Fruit fly (Drosophila melanogaster) whole organism, adult: Measurements from ENCODE around the gene CG42586.

Source experiments
- CG11617 ChIP-seq: fragments of 200-800 bp; sonication (Bioruptor generic); optimal IDR thresholded peaks from 2 replicates; lab custom pipeline; 2017; ENCODE audit warnings: mild to moderate bottlenecking, missing biosample characterization, missing genetic modification reagents, missing genetic modification characterization
- CG12768 ChIP-seq: fragments of 200-800 bp; sonication (Bioruptor generic); optimal IDR thresholded peaks from 2 replicates; lab custom pipeline; 2017; ENCODE audit warnings: missing biosample characterization, missing genetic modification characterization, mild to moderate bottlenecking, moderate library complexity, missing genetic modification reagents
- CG14711 ChIP-seq: fragments of 200-800 bp; sonication (Bioruptor generic); optimal IDR thresholded peaks from 2 replicates; lab custom pipeline; 2018; ENCODE audit warnings: missing biosample characterization, mild to moderate bottlenecking, missing genetic modification characterization, moderate library complexity
- CG1620 ChIP-seq: fragments of 200-800 bp; sonication (Bioruptor generic); optimal IDR thresholded peaks from 2 replicates; lab custom pipeline; 2016; ENCODE audit warnings: missing biosample characterization, missing genetic modification characterization
- CG33017 ChIP-seq: fragments of 200-800 bp; sonication (Bioruptor generic); optimal IDR thresholded peaks from 2 replicates; lab custom pipeline; 2018; ENCODE audit warnings: missing biosample characterization, mild to moderate bottlenecking, missing genetic modification characterization, moderate library complexity
- CG5204 ChIP-seq: fragments of 200-800 bp; sonication (Bioruptor generic); optimal IDR thresholded peaks from 2 replicates; lab custom pipeline; 2016; ENCODE audit warnings: missing biosample characterization, missing genetic modification characterization
- CG7045 ChIP-seq: fragments of 200-800 bp; sonication (Bioruptor generic); optimal IDR thresholded peaks from 2 replicates; lab custom pipeline; 2017; ENCODE audit warnings: missing biosample characterization, mild to moderate bottlenecking, missing genetic modification characterization
- CG7101 ChIP-seq: fragments of 200-800 bp; sonication (Bioruptor generic); optimal IDR thresholded peaks from 2 replicates; lab custom pipeline; 2018; ENCODE audit warnings: missing biosample characterization, mild to moderate bottlenecking, missing genetic modification characterization, moderate library complexity
- Clk ChIP-seq: fragments of 200-800 bp; sonication (Bioruptor generic); optimal IDR thresholded peaks from 2 replicates; lab custom pipeline; 2017; ENCODE audit warnings: missing biosample characterization, missing genetic modification characterization
- Crg-1 ChIP-seq: fragments of 200-800 bp; sonication (Bioruptor generic); optimal IDR thresholded peaks from 2 replicates; lab custom pipeline; 2016; ENCODE audit warnings: missing biosample characterization, missing genetic modification characterization
- Hr96 ChIP-seq: fragments of 200-800 bp; sonication (Bioruptor generic); optimal IDR thresholded peaks from 2 replicates; lab custom pipeline; 2016; ENCODE audit warnings: missing biosample characterization, missing genetic modification characterization
- Mnt ChIP-seq: fragments of 200-800 bp; sonication (Bioruptor generic); optimal IDR thresholded peaks from 2 replicates; lab custom pipeline; 2016; ENCODE audit warnings: missing biosample characterization, mild to moderate bottlenecking, missing genetic modification characterization
- bab1 ChIP-seq: fragments of 200-800 bp; sonication (Bioruptor generic); optimal IDR thresholded peaks from 3 replicates; lab custom pipeline; 2019; ENCODE audit warnings: missing biosample characterization, mild to moderate bottlenecking, missing genetic modification characterization, moderate library complexity
- cic ChIP-seq: fragments of 200-800 bp; sonication (Bioruptor generic); optimal IDR thresholded peaks from 2 replicates; lab custom pipeline; 2017; ENCODE audit warnings: missing biosample characterization, mild to moderate bottlenecking, missing genetic modification characterization, moderate library complexity
- cnc ChIP-seq, 2 experiments: fragments of >200 bp; optimal IDR thresholded peaks; 2 replicates each; lab custom pipeline; 2017
- kay ChIP-seq: fragments of 200-800 bp; sonication (Bioruptor generic); peaks from one replicate; lab custom pipeline; 2016; ENCODE audit warnings: missing biosample characterization, missing genetic modification characterization, borderline replicate concordance
- ovo ChIP-seq: fragments of 200-800 bp; sonication (Bioruptor generic); optimal IDR thresholded peaks from 2 replicates; lab custom pipeline; 2016; ENCODE audit warnings: missing biosample characterization, missing genetic modification characterization
- pad ChIP-seq: fragments of 200-800 bp; sonication (Bioruptor generic); optimal IDR thresholded peaks from 3 replicates; lab custom pipeline; 2017; ENCODE audit warnings: missing biosample characterization, missing genetic modification characterization, mild to moderate bottlenecking, moderate library complexity, missing genetic modification reagents
- tj ChIP-seq: fragments of 200-800 bp; sonication (Bioruptor generic); optimal IDR thresholded peaks from 3 replicates; lab custom pipeline; 2017; ENCODE audit warnings: missing biosample characterization, mild to moderate bottlenecking, missing genetic modification characterization, moderate library complexity
- toe ChIP-seq: fragments of 200-800 bp; sonication (Bioruptor generic); optimal IDR thresholded peaks from 2 replicates; lab custom pipeline; 2016; ENCODE audit warnings: missing biosample characterization, missing genetic modification characterization

The CG42586 gene

DNA sequence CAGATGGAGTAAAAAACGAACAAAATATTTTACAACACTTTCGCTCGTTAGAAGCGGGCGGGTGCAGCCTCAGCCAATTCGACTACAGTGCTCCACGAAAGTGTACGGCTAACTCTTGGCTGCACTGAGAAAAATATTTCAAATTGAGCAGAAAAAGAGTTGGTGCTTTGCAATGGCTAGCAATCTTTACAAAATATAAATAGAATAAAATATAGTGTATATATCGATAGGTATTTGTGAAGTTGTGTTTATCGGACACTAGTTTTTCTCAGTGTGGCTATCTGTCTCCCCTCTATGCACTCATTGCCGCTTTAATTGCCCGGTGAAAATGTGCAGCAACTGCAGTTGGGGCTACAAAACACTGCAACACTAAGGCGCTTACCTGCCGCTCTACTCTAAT, 40.1 kb downstream of the CG42586 start:
- TF ChIP-seq cnc (optimal IDR thresholded peaks at IDR 0.05; lab: Kevin White, UChicago) (no peak), ovo (GFP tag; lab: Kevin White, UChicago) (no peak), CG12768 (no peak), CG7045 (GFP tag; lab: Kevin White, UChicago) (no peak), CG1620 (GFP tag; lab: Kevin White, UChicago) (no peak), CG11617 (no peak), bab1 (GFP tag; lab: Kevin White, UChicago) (no peak), cic (GFP tag; lab: Kevin White, UChicago) (no peak), pad (no peak), CG33017 (tag; lab: Kevin White, UChicago) (no peak), Hr96 (GFP tag; lab: Kevin White, UChicago) (no peak), tj (GFP tag; lab: Kevin White, UChicago) (no peak), kay (no peak), CG14711 (tag; lab: Kevin White, UChicago) (no peak), Mnt (no peak)

DNA sequence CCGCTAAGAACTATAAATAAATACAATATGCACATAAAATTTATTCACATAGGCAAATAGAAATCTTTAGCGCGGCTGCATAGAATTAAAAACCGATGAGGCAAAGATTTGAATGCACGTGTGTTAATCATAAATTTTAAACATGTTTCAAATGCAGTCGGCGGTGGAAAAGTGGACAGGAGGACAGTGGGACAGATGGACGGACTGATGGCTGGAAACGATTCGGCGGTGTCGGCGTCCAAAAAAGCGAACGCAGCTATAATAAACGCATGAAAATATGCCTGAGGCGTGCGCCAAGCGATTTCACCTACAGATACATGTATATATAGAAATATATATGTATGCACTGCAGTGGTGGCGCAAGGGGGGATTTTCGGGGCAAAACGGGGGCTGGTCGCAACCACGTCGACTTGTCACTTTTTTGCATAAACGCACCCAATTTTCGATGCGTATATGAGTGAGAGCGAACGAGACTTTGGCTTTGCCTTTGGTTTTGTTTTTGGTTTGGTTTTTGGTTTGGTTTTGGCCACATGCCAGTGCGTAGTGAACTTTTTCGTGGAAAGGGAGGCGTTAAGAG, 42.1 kb downstream of the CG42586 start:
- TF ChIP-seq ovo (GFP tag; lab: Kevin White, UChicago) = no peak
- TF ChIP-seq CG33017 (tag; lab: Kevin White, UChicago) = no peak
- TF ChIP-seq Hr96 (GFP tag; lab: Kevin White, UChicago) = no peak
- TF ChIP-seq CG7101 (tag; lab: Kevin White, UChicago) = no peak
- TF ChIP-seq tj (GFP tag; lab: Kevin White, UChicago) = peak; percentile 9
- TF ChIP-seq CG1620 (GFP tag; lab: Kevin White, UChicago) = no peak

DNA sequence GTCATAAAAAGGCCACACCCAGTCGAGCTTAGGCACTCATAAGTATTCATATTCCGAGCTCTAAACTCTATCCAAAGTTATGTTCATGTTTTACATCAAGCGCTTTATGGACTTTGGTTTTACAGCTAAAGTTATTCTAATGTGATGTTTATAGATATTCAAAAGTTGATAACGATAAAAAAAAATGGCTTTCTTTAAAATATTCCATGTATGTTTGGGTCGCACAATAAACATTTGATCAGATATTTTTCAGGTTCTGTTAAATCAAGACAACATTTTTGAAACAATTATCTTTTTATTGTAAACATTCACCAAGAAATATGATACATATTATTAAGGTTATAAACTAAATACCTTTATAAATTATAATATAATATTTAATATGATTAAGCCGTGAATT, 42.7 kb downstream of the CG42586 start:
- no peak for TF ChIP-seq CG14711 (tag; lab: Kevin White, UChicago)
- no peak for TF ChIP-seq CG5204 (GFP tag; lab: Kevin White, UChicago)
- no peak for TF ChIP-seq CG11617
- no peak for TF ChIP-seq tj (GFP tag; lab: Kevin White, UChicago)
- no peak for TF ChIP-seq bab1 (GFP tag; lab: Kevin White, UChicago)
- no peak for TF ChIP-seq cnc (optimal IDR thresholded peaks at IDR 0.05; lab: Kevin White, UChicago)
- no peak for TF ChIP-seq Crg-1
- no peak for TF ChIP-seq cic (GFP tag; lab: Kevin White, UChicago)
- TF ChIP-seq Clk (GFP tag; lab: Kevin White, UChicago) = no peak
- TF ChIP-seq CG1620 (GFP tag; lab: Kevin White, UChicago) = no peak
- no peak for TF ChIP-seq CG7101 (tag; lab: Kevin White, UChicago)
- no peak for TF ChIP-seq toe (GFP tag; lab: Kevin White, UChicago)
- no peak for TF ChIP-seq Mnt
- TF ChIP-seq pad = no peak
- TF ChIP-seq CG33017 (tag; lab: Kevin White, UChicago) = no peak
- TF ChIP-seq CG7045 (GFP tag; lab: Kevin White, UChicago) = no peak
- TF ChIP-seq kay = no peak
- TF ChIP-seq Hr96 (GFP tag; lab: Kevin White, UChicago) = no peak
- TF ChIP-seq ovo (GFP tag; lab: Kevin White, UChicago) = no peak

DNA sequence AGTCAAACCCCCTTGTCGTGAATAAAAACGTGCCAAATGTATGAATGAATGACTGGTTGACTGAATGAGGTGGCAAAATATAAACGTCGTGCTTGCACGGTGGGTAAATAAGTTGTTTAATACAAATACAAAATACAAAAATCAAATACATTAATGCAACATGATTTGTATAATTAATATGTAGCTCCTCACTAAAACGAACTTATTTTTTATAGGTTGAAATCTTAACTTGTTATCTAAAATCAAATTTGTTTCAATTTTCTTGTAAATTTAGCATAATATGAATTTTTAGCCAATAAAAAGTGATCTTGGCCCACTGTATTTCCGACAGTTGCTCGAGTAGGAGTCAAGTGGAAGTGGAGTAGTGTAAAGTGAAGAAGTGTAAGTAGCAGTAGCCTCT, 43.7 kb downstream of the CG42586 start:
- TF ChIP-seq cnc (optimal IDR thresholded peaks at IDR 0.05; lab: Kevin White, UChicago) (no peak), kay (peak; percentile 56), CG1620 (GFP tag; lab: Kevin White, UChicago) (no peak)

dm6 chr2L:14693620-14694019, 48.0 kb downstream of the CG42586 start:
- TF ChIP-seq kay (no peak), ovo (GFP tag; lab: Kevin White, UChicago) (no peak), toe (GFP tag; lab: Kevin White, UChicago) (no peak), Clk (GFP tag; lab: Kevin White, UChicago) (no peak), CG7101 (tag; lab: Kevin White, UChicago) (no peak), CG1620 (GFP tag; lab: Kevin White, UChicago) (no peak), Hr96 (GFP tag; lab: Kevin White, UChicago) (no peak), CG12768 (no peak), CG33017 (tag; lab: Kevin White, UChicago) (no peak), pad (no peak), CG14711 (tag; lab: Kevin White, UChicago) (no peak), Crg-1 (no peak), Mnt (no peak), bab1 (GFP tag; lab: Kevin White, UChicago) (no peak), CG7045 (GFP tag; lab: Kevin White, UChicago) (no peak), CG5204 (GFP tag; lab: Kevin White, UChicago) (no peak)
